Fruit fly (Drosophila melanogaster): ENCODE measurements around the gene ND-13A.

Gene ND-13A

DNA sequence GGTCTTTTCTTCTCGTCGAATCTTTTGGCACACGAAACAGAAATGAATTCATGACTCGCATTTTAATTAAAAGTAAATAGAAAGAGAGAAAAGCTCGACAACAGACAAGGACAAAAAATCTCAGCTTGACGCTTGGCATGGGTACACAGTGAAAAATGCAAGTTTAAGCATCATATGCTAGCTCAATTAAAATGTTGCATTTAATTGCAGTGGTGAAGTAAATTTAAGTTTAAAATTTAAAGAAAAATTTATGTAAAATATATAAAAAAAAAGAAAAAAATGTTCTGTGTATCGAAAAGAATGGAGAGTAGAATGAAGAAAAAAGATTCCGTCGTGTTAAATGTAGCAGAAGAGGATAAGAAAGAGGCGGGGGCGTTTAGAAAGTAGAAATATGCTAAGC lies 14.5 kb downstream of the ND-13A start (continued):
- TF ChIP-seq lz (GFP tag; optimal IDR thresholded peaks at IDR 0.05), result peak; percentile 7
- TF ChIP-seq Eip75B (GFP tag; optimal IDR thresholded peaks at IDR 0.05), result no peak
- 0 out of 3 replicates have a peak, but pooled peaks have one; percentile 50 for TF ChIP-seq eg (GFP tag; IDR thresholded peaks at IDR 0.05)
- TF ChIP-seq CG6808 (GFP tag; optimal IDR thresholded peaks at IDR 0.05), result no peak
- TF ChIP-seq acj6 (GFP tag; optimal IDR thresholded peaks at IDR 0.05), result no peak
- TF ChIP-seq Sox102F (GFP tag; optimal IDR thresholded peaks at IDR 0.05), result peak; percentile 18
- peak; percentile 37 for TF ChIP-seq CG34406 (GFP tag; optimal IDR thresholded peaks at IDR 0.05)
- no peak for TF ChIP-seq Smox (GFP tag; optimal IDR thresholded peaks at IDR 0.05)
- peak; percentile 31 for TF ChIP-seq topi (GFP tag; optimal IDR thresholded peaks at IDR 0.05)
- TF ChIP-seq CG6276 (GFP tag; optimal IDR thresholded peaks at IDR 0.05), result peak; percentile 11
- TF ChIP-seq CG32006 (GFP tag; optimal IDR thresholded peaks at IDR 0.05), result peak; percentile 65
- peak; percentile 47; the same call in 2 of the 3 replicates for TF ChIP-seq CG6163 (GFP tag; IDR thresholded peaks at IDR 0.05)
- TF ChIP-seq Hr4 (GFP tag; optimal IDR thresholded peaks at IDR 0.05), result peak; percentile 51

- TF ChIP-seq topi (GFP tag; optimal IDR thresholded peaks at IDR 0.05) (peak; percentile 24), CG10669 (GFP tag; optimal IDR thresholded peaks at IDR 0.05) (no peak), Ets21C (GFP tag; optimal IDR thresholded peaks at IDR 0.05) (peak; percentile 19), CG8119 (GFP tag; IDR thresholded peaks at IDR 0.05) (no peak), Sox14 (GFP tag; optimal IDR thresholded peaks at IDR 0.05) (peak; percentile 33), Hr39 (GFP tag; optimal IDR thresholded peaks at IDR 0.05) (no peak), svp (GFP tag) (peak; percentile 43), cyc (GFP tag; optimal IDR thresholded peaks at IDR 0.05) (no peak), Met (GFP tag; optimal IDR thresholded peaks at IDR 0.05) (peak; percentile 47), esn (GFP tag; optimal IDR thresholded peaks at IDR 0.05) (peak; percentile 52), Hr4 (GFP tag; optimal IDR thresholded peaks at IDR 0.05) (no peak), ss (GFP tag; optimal IDR thresholded peaks at IDR 0.05) (no peak), CG15336 (GFP tag; IDR thresholded peaks at IDR 0.05) (no peak), Eip78C (GFP tag) (peak; percentile 29), CG6792 (GFP tag; optimal IDR thresholded peaks at IDR 0.05) (no peak), CG32006 (GFP tag; optimal IDR thresholded peaks at IDR 0.05) (peak; percentile 20), CG11294 (GFP tag; IDR thresholded peaks at IDR 0.05) (no peak), Gug (GFP tag; IDR thresholded peaks at IDR 0.05) (no peak), vri (GFP tag; optimal IDR thresholded peaks at IDR 0.05) (peak; percentile 57), lz (GFP tag; optimal IDR thresholded peaks at IDR 0.05) (peak; percentile 52), net (GFP tag; optimal IDR thresholded peaks at IDR 0.05) (no peak), eg (GFP tag; IDR thresholded peaks at IDR 0.05) (no peak), CG31627 (GFP tag; optimal IDR thresholded peaks at IDR 0.05) (peak; percentile 28), fkh (GFP tag; optimal IDR thresholded peaks at IDR 0.05) (peak; percentile 12)
Measured at dm6 chr2L:5084586-5085257, 15.4 kb downstream of the ND-13A start.

DNA sequence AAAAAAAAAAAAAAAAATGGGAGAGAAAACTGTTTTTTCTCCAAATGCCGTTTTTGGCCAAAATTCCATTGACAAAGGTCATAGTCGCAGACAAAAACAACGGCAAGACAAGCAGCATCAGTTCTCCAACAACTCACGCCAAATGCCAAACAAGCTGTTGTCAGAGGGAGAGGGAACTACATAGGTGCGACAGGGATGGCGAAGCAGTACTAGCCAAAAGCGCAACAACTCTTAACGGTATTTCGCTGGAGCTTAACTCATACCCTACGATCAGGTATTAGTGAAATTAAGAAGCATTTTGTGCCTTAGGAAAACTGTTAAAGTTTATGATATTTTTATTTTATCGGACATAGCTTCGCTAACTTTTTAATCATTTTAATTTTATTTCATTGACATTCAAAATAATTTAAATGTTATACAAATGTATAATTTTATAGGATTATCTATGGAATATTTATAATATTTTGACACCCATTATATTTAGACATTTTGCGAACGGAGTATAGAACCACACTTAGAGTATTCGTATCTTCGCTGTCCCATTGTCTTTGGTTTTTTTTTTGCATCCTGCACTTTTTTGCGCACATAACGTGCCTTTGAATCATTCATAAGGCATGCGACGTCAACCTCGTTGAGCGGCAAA lies 19.7 kb downstream of the ND-13A start:
- peak; percentile 53 for TF ChIP-seq CG6792 (GFP tag; optimal IDR thresholded peaks at IDR 0.05)
- peak; percentile 64 for TF ChIP-seq CG8632 (GFP tag; optimal IDR thresholded peaks at IDR 0.05)
- TF ChIP-seq net (GFP tag; optimal IDR thresholded peaks at IDR 0.05), result peak; percentile 77
- TF ChIP-seq achi (GFP tag; optimal IDR thresholded peaks at IDR 0.05), result peak; percentile 85
- peak; percentile 52 for TF ChIP-seq CG34406 (GFP tag; optimal IDR thresholded peaks at IDR 0.05)
- peak; percentile 80 for TF ChIP-seq spab (GFP tag; optimal IDR thresholded peaks at IDR 0.05)
- TF ChIP-seq Lpt (GFP tag; optimal IDR thresholded peaks at IDR 0.05), result peak; percentile 87
- no peak for TF ChIP-seq Smox (GFP tag; optimal IDR thresholded peaks at IDR 0.05)
- TF ChIP-seq fd59A (GFP tag; optimal IDR thresholded peaks at IDR 0.05), result peak; percentile 80
- TF ChIP-seq dsx (GFP tag; optimal IDR thresholded peaks at IDR 0.05; ENCODE audit: poor library complexity, severe bottlenecking), result peak; percentile 78
- peak; percentile 83 for TF ChIP-seq OdsH (GFP tag; optimal IDR thresholded peaks at IDR 0.05)
- peak; percentile 77 for TF ChIP-seq CG9139 (GFP tag; optimal IDR thresholded peaks at IDR 0.05)
- peak; percentile 82 for TF ChIP-seq CG6808 (GFP tag; optimal IDR thresholded peaks at IDR 0.05)
- peak; percentile 87 to 90 for TF ChIP-seq ss (GFP tag; optimal IDR thresholded peaks at IDR 0.05)
- no peak for TF ChIP-seq Hr39 (GFP tag; optimal IDR thresholded peaks at IDR 0.05)
- no peak for TF ChIP-seq lz (GFP tag; optimal IDR thresholded peaks at IDR 0.05)
- no peak for TF ChIP-seq svp (GFP tag)
- TF ChIP-seq Eip93F (GFP tag; optimal IDR thresholded peaks at IDR 0.05), result no peak
- peak; percentile 85 for TF ChIP-seq Hr4 (GFP tag; optimal IDR thresholded peaks at IDR 0.05)
- peak; percentile 70 for TF ChIP-seq CG11762 (GFP tag; optimal IDR thresholded peaks at IDR 0.05; ENCODE audit: insufficient read depth)
- peak; percentile 70 for TF ChIP-seq CG16779 (tag; optimal IDR thresholded peaks at IDR 0.05)
- no peak for TF ChIP-seq Met (GFP tag; optimal IDR thresholded peaks at IDR 0.05)
- TF ChIP-seq CG4318 (GFP tag; optimal IDR thresholded peaks at IDR 0.05), result peak; percentile 91
- peak; percentile 93 for TF ChIP-seq Eip78C (GFP tag)
- peak; percentile 56 for TF ChIP-seq Eip75B (GFP tag; optimal IDR thresholded peaks at IDR 0.05)
- TF ChIP-seq CG15336 (GFP tag; IDR thresholded peaks at IDR 0.05), result peak; percentile 95
